Fruit fly (Drosophila melanogaster) ovary, adult (tissue): ENCODE measurements around the gene Ance.

ENCODE experiments used
- CG17801 ChIP-seq: fragments of 200-800 bp; optimal IDR thresholded peaks from 2 replicates; lab custom pipeline; 2019; ENCODE audit warnings: missing biosample characterization, mild to moderate bottlenecking, missing genetic modification characterization, moderate library complexity; ENCODE audit not compliant: partially characterized antibody

The Ance gene

dm6 chr2L:13947476-13947875 lies 42.0 kb downstream of the Ance start, which contains the start of gene Vajk3:
Vajk3 (minus strand) TSS chr2L:13947476.
- TF ChIP-seq CG17801: no peak

dm6 chr2L:13949789-13950188 lies 44.3 kb downstream of the Ance start:
- TF ChIP-seq CG17801: no peak

DNA sequence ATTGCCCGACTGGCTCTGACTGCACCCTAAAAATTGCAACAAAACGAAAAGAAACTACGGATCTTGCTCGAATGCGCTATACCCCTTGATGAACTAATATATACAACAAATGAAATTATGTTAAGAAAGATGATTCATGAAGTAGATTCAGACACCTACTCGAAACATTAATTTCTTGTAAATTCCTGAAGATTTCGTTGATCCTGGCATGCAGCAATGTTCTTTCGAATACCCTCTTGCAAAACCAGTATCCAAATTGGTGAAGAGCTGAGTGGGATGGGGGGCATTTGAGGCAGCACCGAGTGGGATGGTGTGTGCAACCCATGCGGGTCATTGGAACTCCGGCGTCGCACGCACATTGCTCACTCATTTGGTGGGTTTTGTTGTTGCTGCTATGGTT lies 50.3 kb downstream of the Ance start:
- TF ChIP-seq CG17801: no peak

DNA sequence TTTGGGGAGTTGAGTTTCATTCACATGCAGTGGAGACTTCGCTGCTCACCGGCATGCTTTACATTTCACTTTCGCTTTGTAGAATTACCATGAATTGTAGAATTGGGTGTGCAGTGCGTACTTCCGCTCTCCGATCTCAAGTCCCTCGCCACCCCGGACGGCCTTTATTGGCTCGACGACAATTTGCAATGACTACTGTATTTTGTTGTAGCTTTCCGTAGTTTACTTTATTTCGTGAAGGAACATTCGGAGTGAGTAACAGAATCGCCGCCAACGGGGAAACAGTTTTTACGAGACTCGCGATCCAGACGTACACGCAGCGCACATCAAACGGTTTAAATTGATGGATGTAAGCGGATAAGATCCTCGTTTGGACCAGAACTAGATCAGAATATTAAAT lies 51.8 kb downstream of the Ance start, which contains the start of gene NimA:
TSS of gene NimA (plus strand) at position 301 of the 400 bp plus-strand sequence.
- no peak for TF ChIP-seq CG17801
